Worm (Caenorhabditis elegans) whole organism, late embryonic: ENCODE measurements around the gene dmd-10.

ENCODE experiments used
- hlh-30 ChIP-seq: sonication (generic microtip); optimal IDR thresholded peaks from 2 replicates; lab custom pipeline; 2017; ENCODE audit warnings: antibody characterized with exemption, missing genetic modification characterization, missing compliant biosample characterization; ENCODE audit not compliant: insufficient read depth
- rnt-1 ChIP-seq: sonication (generic microtip); optimal IDR thresholded peaks from 2 replicates; lab custom pipeline; 2016; ENCODE audit warnings: missing genetic modification characterization, missing compliant biosample characterization

- no peak for TF ChIP-seq hlh-30 (tag; lab: Kevin White, UChicago)
- no peak for TF ChIP-seq rnt-1
Observed at ce11 chrV:13258909-13259361, 22.5 kb upstream of the dmd-10 start, which contains the start of gene C34D1.4.
